Worm (Caenorhabditis elegans): ENCODE data around the gene rad-51.

ce11 chrIV:10276960-10277359, 7.1 kb downstream of the rad-51 start, which contains the start of gene Y43C5A.7:
- TF ChIP-seq unc-39 (tag; optimal IDR thresholded peaks at IDR 0.05) (no peak), ZK546.5 (tag; optimal IDR thresholded peaks at IDR 0.05) (no peak), snpc-4 (tag; optimal IDR thresholded peaks at IDR 0.05) (no peak), ztf-11 (tag; optimal IDR thresholded peaks at IDR 0.05) (no peak), jun-1 (tag; optimal IDR thresholded peaks at IDR 0.05) (no peak), eor-1 (tag; optimal IDR thresholded peaks at IDR 0.05) (no peak), elt-2 (tag; optimal IDR thresholded peaks at IDR 0.05) (no peak), nhr-12 (tag; optimal IDR thresholded peaks at IDR 0.05) (no peak), nhr-43 (tag; optimal IDR thresholded peaks at IDR 0.05; ENCODE audit: poor library complexity, severe bottlenecking) (no peak), mdl-1 (tag; optimal IDR thresholded peaks at IDR 0.05) (no peak), unc-62 (GFP tag; optimal IDR thresholded peaks at IDR 0.05) (no peak), tbx-2 (tag; optimal IDR thresholded peaks at IDR 0.05) (no peak), aly-2 (tag; optimal IDR thresholded peaks at IDR 0.05) (no peak), nhr-237 (tag; optimal IDR thresholded peaks at IDR 0.05) (no peak)
